Worm (Caenorhabditis elegans): ENCODE data around the gene sqrd-1.

sqrd-1 gene

ce11 chrIV:14203162-14203561 is 16.5 kb upstream of the sqrd-1 start, which contains the start of gene F02H6.3 (continued):
- TF ChIP-seq ama-1 (optimal IDR thresholded peaks at IDR 0.05) (no peak), ama-1 (GFP tag; optimal IDR thresholded peaks at IDR 0.05) (no peak), tbp1 (GFP tag; optimal IDR thresholded peaks at IDR 0.05) (no peak), mes-4 (tag; optimal IDR thresholded peaks at IDR 0.05) (no peak), madf-6 (GFP tag; IDR thresholded peaks at IDR 0.05) (peak; percentile 66), madf-8 (GFP tag; conservative IDR thresholded peaks at IDR 0.05) (peak; percentile 22; the same call in 1 of the 2 replicates), ceh-91 (GFP tag; IDR thresholded peaks at IDR 0.05) (no peak), ceh-100 (GFP tag; IDR thresholded peaks at IDR 0.05) (no peak), efl-1 (GFP tag; optimal IDR thresholded peaks at IDR 0.05) (peak; percentile 73), dpl-1 (GFP tag; optimal IDR thresholded peaks at IDR 0.05) (peak; percentile 17), xnd-1 (tag; optimal IDR thresholded peaks at IDR 0.05) (no peak), ztf-26 (tag; optimal IDR thresholded peaks at IDR 0.05) (no peak), snpc-4 (GFP tag; optimal IDR thresholded peaks at IDR 0.05) (no peak), snpc-4 (tag; optimal IDR thresholded peaks at IDR 0.05) (peak in 1 of 4 experiments; percentile 3), rec-8 (tag; optimal IDR thresholded peaks at IDR 0.05) (no peak), let-526 (GFP tag; IDR thresholded peaks at IDR 0.05) (no peak)

ce11 chrIV:14208363-14208762 is 11.3 kb upstream of the sqrd-1 start:
- TF ChIP-seq cebp-2 (GFP tag; IDR thresholded peaks at IDR 0.05) = 0 out of 2 replicates have a peak, but pooled peaks have one; percentile 31

- TF ChIP-seq repo-1 (tag; optimal IDR thresholded peaks at IDR 0.05) = no peak
- TF ChIP-seq mel-28 (tag; optimal IDR thresholded peaks at IDR 0.05; ENCODE audit: borderline replicate concordance) = no peak
- TF ChIP-seq T26A5.8 (tag; optimal IDR thresholded peaks at IDR 0.05) = no peak
- no peak for TF ChIP-seq let-607 (tag; optimal IDR thresholded peaks at IDR 0.05)
- TF ChIP-seq B0035.1 (tag; optimal IDR thresholded peaks at IDR 0.05) = no peak
- TF ChIP-seq ceh-79 (tag; optimal IDR thresholded peaks at IDR 0.05) = no peak
- no peak for TF ChIP-seq F37B4.10 (GFP tag; IDR thresholded peaks at IDR 0.05)
- TF ChIP-seq snpc-1.1 (tag; optimal IDR thresholded peaks at IDR 0.05; ENCODE audit: insufficient read depth) = no peak
- no peak for TF ChIP-seq zfh-2 (GFP tag; conservative IDR thresholded peaks at IDR 0.05)
- TF ChIP-seq ceh-91 (GFP tag; IDR thresholded peaks at IDR 0.05) = no peak
- no peak for TF ChIP-seq ztf-26 (tag; optimal IDR thresholded peaks at IDR 0.05)
- TF ChIP-seq F10E7.11 (tag; optimal IDR thresholded peaks at IDR 0.05) = no peak
- TF ChIP-seq F57C9.4 (tag; optimal IDR thresholded peaks at IDR 0.05) = no peak
- no peak for TF ChIP-seq rec-8 (tag; optimal IDR thresholded peaks at IDR 0.05)
- no peak for TF ChIP-seq T07F8.4 (tag; optimal IDR thresholded peaks at IDR 0.05)
- TF ChIP-seq akir-1 (GFP tag; optimal IDR thresholded peaks at IDR 0.05) = no peak
- no peak for TF ChIP-seq madf-10 (tag; optimal IDR thresholded peaks at IDR 0.05)
- TF ChIP-seq F55B11.4 (tag; optimal IDR thresholded peaks at IDR 0.05; ENCODE audit: borderline replicate concordance, insufficient read depth) = no peak
- 0 out of 2 replicates have a peak, but pooled peaks have one; percentile 5 for TF ChIP-seq madf-8 (GFP tag; conservative IDR thresholded peaks at IDR 0.05)
- TF ChIP-seq lir-1 (GFP tag; conservative IDR thresholded peaks at IDR 0.05) = no peak
- peak; percentile 81 for TF ChIP-seq efl-1 (GFP tag; optimal IDR thresholded peaks at IDR 0.05)
- peak; percentile 23 for TF ChIP-seq dpl-1 (GFP tag; optimal IDR thresholded peaks at IDR 0.05)
- TF ChIP-seq him-1 (tag; optimal IDR thresholded peaks at IDR 0.05) = no peak
- TF ChIP-seq Y67H2A.10 (GFP tag; conservative IDR thresholded peaks at IDR 0.05) = no peak
- TF ChIP-seq F22D6.2 (tag; optimal IDR thresholded peaks at IDR 0.05) = no peak
- TF ChIP-seq Y79H2A.3 (GFP tag; conservative IDR thresholded peaks at IDR 0.05) = no peak
- TF ChIP-seq F52B5.7 (tag; optimal IDR thresholded peaks at IDR 0.05) = no peak
- TF ChIP-seq unc-62 (GFP tag; optimal IDR thresholded peaks at IDR 0.05) = no peak
- TF ChIP-seq lin-54 (GFP tag; optimal IDR thresholded peaks at IDR 0.05) = no peak
- TF ChIP-seq lsy-27 (tag; optimal IDR thresholded peaks at IDR 0.05; ENCODE audit: borderline replicate concordance, insufficient read depth) = no peak
- peak; percentile 68 for TF ChIP-seq madf-6 (GFP tag; IDR thresholded peaks at IDR 0.05)
- TF ChIP-seq pbrm-1 (GFP tag; IDR thresholded peaks at IDR 0.05) = no peak
- no peak for TF ChIP-seq snpc-4 (GFP tag; optimal IDR thresholded peaks at IDR 0.05)
- TF ChIP-seq snpc-4 (tag; optimal IDR thresholded peaks at IDR 0.05) = peak in 1 of 4 experiments; percentile 15
- no peak for TF ChIP-seq xnd-1 (tag; optimal IDR thresholded peaks at IDR 0.05)
- no peak for TF ChIP-seq nhr-80 (tag; optimal IDR thresholded peaks at IDR 0.05)
- TF ChIP-seq lin-35 (GFP tag; optimal IDR thresholded peaks at IDR 0.05) = no peak
Observed at ce11 chrIV:14215777-14216176, 3.9 kb upstream of the sqrd-1 start.

Data from whole organism, young adult.